Worm (Caenorhabditis elegans) whole organism, L2 larva: ENCODE data around the gene F16B3.2.

ENCODE experiments used
- C34F6.9 ChIP-seq: fragments of 150-350 bp; optimal IDR thresholded peaks from 2 replicates; lab custom pipeline; 2014; ENCODE audit warnings: missing biosample characterization, missing genetic modification characterization
- blmp-1 ChIP-seq: sonication (generic microtip); optimal IDR thresholded peaks from 2 replicates; lab custom pipeline; 2017; ENCODE audit warnings: missing genetic modification characterization, mild to moderate bottlenecking, missing compliant biosample characterization, antibody characterized with exemption, moderate library complexity; ENCODE audit not compliant: insufficient read depth
- ceh-82 ChIP-seq: fragments of 150-350 bp; optimal IDR thresholded peaks from 2 replicates; lab custom pipeline; 2014; ENCODE audit warnings: missing biosample characterization, missing genetic modification characterization
- crh-2 ChIP-seq: sonication (generic microtip); optimal IDR thresholded peaks from 2 replicates; lab custom pipeline; 2017; ENCODE audit warnings: missing biosample characterization, missing genetic modification characterization
- elt-1 ChIP-seq: fragments of 150-350 bp; optimal IDR thresholded peaks from 2 replicates; lab custom pipeline; 2014; ENCODE audit warnings: missing biosample characterization, missing genetic modification characterization
- mdl-1 ChIP-seq, 2 experiments: fragments of 150-350 bp in 1 of 2; sonication (generic microtip) in 1 of 2; optimal IDR thresholded peaks; 2 replicates each; lab custom pipeline; 2017; ENCODE audit warnings: missing biosample characterization in 2 of 2, missing genetic modification characterization in 2 of 2
- nhr-11 ChIP-seq: fragments of 150-350 bp; optimal IDR thresholded peaks from 2 replicates; lab custom pipeline; 2014; ENCODE audit warnings: missing biosample characterization, missing genetic modification characterization
- nhr-12 ChIP-seq: fragments of 150-350 bp; optimal IDR thresholded peaks from 2 replicates; lab custom pipeline; 2014; ENCODE audit warnings: missing biosample characterization, missing genetic modification characterization
- zag-1 ChIP-seq: fragments of 150-350 bp; optimal IDR thresholded peaks from 2 replicates; lab custom pipeline; 2014; ENCODE audit warnings: missing biosample characterization, missing genetic modification characterization
- ztf-11 ChIP-seq: sonication (generic microtip); optimal IDR thresholded peaks from 2 replicates; lab custom pipeline; 2017; ENCODE audit warnings: missing biosample characterization, missing genetic modification characterization

DNA sequence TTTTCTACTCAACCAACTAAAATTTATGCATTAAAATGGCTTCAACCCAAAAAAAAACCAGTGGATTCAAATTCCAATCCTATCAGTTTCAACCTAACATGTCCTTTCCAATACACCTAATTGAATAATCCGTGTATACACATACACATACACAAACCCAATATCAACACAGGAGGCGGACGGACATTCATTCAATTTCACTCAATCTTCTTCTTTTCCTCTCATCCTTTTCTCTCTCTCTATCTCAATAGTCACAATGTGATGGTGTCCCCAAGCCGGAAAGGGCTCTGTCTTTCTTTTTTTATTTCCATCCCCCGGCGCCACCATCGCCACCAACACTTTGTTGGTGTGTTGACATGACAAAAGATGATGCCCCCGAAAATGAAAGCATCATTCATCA, 34.9 kb downstream of the F16B3.2 start:
- no peak for TF ChIP-seq nhr-11
- TF ChIP-seq crh-2 (tag; lab: Kevin White, UChicago), result no peak
- TF ChIP-seq ceh-82, result no peak
- no peak for TF ChIP-seq zag-1
- TF ChIP-seq ztf-11 (tag; lab: Kevin White, UChicago), result no peak
- TF ChIP-seq nhr-12 (tag; lab: Kevin White, UChicago), result no peak
- TF ChIP-seq elt-1 (tag; lab: Kevin White, UChicago), result no peak
- peak; percentile 15 for TF ChIP-seq C34F6.9 (tag; lab: Kevin White, UChicago)
- TF ChIP-seq mdl-1 (tag; optimal IDR thresholded peaks at IDR 0.05; lab: Kevin White, UChicago), result no peak
- TF ChIP-seq blmp-1 (tag; lab: Kevin White, UChicago), result no peak
